Worm (Caenorhabditis elegans): ENCODE data around the gene srbc-77.

The srbc-77 gene

DNA sequence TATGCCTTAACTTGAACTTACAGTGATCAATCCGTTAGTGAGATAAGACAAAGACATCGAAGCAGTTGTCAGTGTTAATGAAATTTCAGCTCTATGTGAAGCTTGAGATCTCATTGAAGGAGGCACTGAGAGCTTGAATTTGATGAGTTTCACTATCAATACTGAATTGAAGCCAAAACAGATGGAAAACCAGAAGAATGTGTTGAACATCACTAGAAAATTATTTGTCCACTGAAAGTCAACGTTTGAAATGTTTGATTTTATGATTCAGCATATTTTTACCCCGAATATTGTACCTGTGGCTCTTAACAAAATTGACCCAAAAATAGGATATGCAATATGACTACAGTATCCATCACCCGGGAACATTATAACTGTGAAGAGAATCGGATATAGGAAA lies 40.8 kb downstream of the srbc-77 start:
- TF ChIP-seq hmg-4 (GFP tag; optimal IDR thresholded peaks at IDR 0.05), result no peak
- TF ChIP-seq ceh-36 (tag; optimal IDR thresholded peaks at IDR 0.05), result no peak
- no peak for TF ChIP-seq ets-7 (tag; optimal IDR thresholded peaks at IDR 0.05)
- TF ChIP-seq tra-4 (tag; optimal IDR thresholded peaks at IDR 0.05), result no peak
- no peak for TF ChIP-seq tbx-37 (GFP tag; conservative IDR thresholded peaks at IDR 0.05)
- no peak for TF ChIP-seq F13C5.2 (tag; optimal IDR thresholded peaks at IDR 0.05)
- TF ChIP-seq ama-1 (optimal IDR thresholded peaks at IDR 0.05), result no peak
- TF ChIP-seq flt-1 (GFP tag; IDR thresholded peaks at IDR 0.05), result no peak
- TF ChIP-seq scrt-1 (GFP tag; IDR thresholded peaks at IDR 0.05), result no peak
- no peak for TF ChIP-seq hmbx-1 (tag; optimal IDR thresholded peaks at IDR 0.05)
- no peak for TF ChIP-seq sea-1 (GFP tag; conservative IDR thresholded peaks at IDR 0.05)
- no peak for TF ChIP-seq B0310.2 (tag; optimal IDR thresholded peaks at IDR 0.05)
- TF ChIP-seq hnd-1 (tag; optimal IDR thresholded peaks at IDR 0.05), result no peak
- no peak for TF ChIP-seq aly-1 (tag; optimal IDR thresholded peaks at IDR 0.05)
- no peak for TF ChIP-seq ceh-13 (GFP tag; optimal IDR thresholded peaks at IDR 0.05)
- TF ChIP-seq pes-1 (GFP tag; IDR thresholded peaks at IDR 0.05), result no peak

DNA sequence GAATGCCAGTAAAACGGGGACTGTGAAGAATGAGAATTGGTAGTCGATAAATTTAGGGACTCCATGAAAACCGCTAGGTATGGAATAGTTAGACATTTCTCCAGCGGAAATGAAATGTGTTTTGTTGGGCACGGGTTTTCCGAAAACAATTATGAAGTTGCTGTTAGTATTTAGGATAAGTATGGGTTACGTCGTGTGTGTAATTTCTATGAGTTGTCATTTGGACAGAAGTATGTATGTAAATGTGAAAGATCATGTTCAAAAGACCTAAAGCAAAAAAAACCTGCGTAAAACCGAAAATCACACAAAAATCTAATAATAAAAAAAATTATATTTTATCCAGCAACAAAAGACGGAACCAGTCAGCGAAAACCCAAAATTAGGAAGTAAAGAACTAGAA lies 42.5 kb downstream of the srbc-77 start, which contains the start of gene sru-23:
Gene sru-23, minus strand, starts transcription at position 101 of the 400 bp plus-strand sequence.
- TF ChIP-seq aly-1 (tag; optimal IDR thresholded peaks at IDR 0.05) (no peak), scrt-1 (GFP tag; IDR thresholded peaks at IDR 0.05) (no peak), hmbx-1 (tag; optimal IDR thresholded peaks at IDR 0.05) (no peak), tra-4 (tag; optimal IDR thresholded peaks at IDR 0.05) (no peak), tbx-37 (GFP tag; conservative IDR thresholded peaks at IDR 0.05) (no peak), ceh-36 (tag; optimal IDR thresholded peaks at IDR 0.05) (no peak), ama-1 (optimal IDR thresholded peaks at IDR 0.05) (no peak), ceh-13 (GFP tag; optimal IDR thresholded peaks at IDR 0.05) (no peak), flt-1 (GFP tag; IDR thresholded peaks at IDR 0.05) (no peak), F13C5.2 (tag; optimal IDR thresholded peaks at IDR 0.05) (no peak), hnd-1 (tag; optimal IDR thresholded peaks at IDR 0.05) (no peak), tbx-11 (GFP tag; IDR thresholded peaks at IDR 0.05) (no peak), B0310.2 (tag; optimal IDR thresholded peaks at IDR 0.05) (no peak), pes-1 (GFP tag; IDR thresholded peaks at IDR 0.05) (no peak), hmg-4 (GFP tag; optimal IDR thresholded peaks at IDR 0.05) (no peak), ets-7 (tag; optimal IDR thresholded peaks at IDR 0.05) (no peak)

DNA sequence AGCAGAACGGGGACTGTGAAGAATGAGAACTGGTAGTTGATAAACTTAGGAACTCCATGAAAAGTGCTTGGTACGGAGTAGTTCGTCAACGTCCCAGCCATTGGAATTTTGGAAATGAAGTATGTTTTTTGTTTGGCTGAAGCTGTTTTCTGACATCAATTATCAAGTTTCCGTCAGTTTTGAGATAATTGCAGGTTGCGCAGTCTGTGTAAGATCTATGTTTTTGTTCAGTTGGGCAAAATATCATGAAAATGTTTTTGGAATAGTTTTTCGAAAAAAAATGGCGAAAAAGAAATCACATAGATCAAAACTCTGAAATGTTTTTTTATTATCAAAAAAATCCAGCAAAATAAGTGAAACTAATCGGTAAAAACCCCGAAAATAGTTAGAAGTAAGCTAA lies 44.9 kb downstream of the srbc-77 start, which contains the start of gene sru-22:
Gene sru-22, minus strand, starts transcription at position 101 of the 400 bp plus-strand sequence.
- TF ChIP-seq flt-1 (GFP tag; IDR thresholded peaks at IDR 0.05), result no peak
- TF ChIP-seq ama-1 (optimal IDR thresholded peaks at IDR 0.05), result no peak
- no peak for TF ChIP-seq tbx-11 (GFP tag; IDR thresholded peaks at IDR 0.05)
- no peak for TF ChIP-seq hmbx-1 (tag; optimal IDR thresholded peaks at IDR 0.05)
- no peak for TF ChIP-seq sea-1 (GFP tag; conservative IDR thresholded peaks at IDR 0.05)
- TF ChIP-seq B0310.2 (tag; optimal IDR thresholded peaks at IDR 0.05), result no peak
- no peak for TF ChIP-seq hnd-1 (tag; optimal IDR thresholded peaks at IDR 0.05)
- TF ChIP-seq tbx-37 (GFP tag; conservative IDR thresholded peaks at IDR 0.05), result no peak
- TF ChIP-seq ceh-13 (GFP tag; optimal IDR thresholded peaks at IDR 0.05), result no peak
- TF ChIP-seq ceh-36 (tag; optimal IDR thresholded peaks at IDR 0.05), result no peak
- no peak for TF ChIP-seq ets-7 (tag; optimal IDR thresholded peaks at IDR 0.05)
- TF ChIP-seq aly-1 (tag; optimal IDR thresholded peaks at IDR 0.05), result no peak
- TF ChIP-seq F13C5.2 (tag; optimal IDR thresholded peaks at IDR 0.05), result no peak
- no peak for TF ChIP-seq tra-4 (tag; optimal IDR thresholded peaks at IDR 0.05)
- TF ChIP-seq pes-1 (GFP tag; IDR thresholded peaks at IDR 0.05), result no peak
- no peak for TF ChIP-seq hmg-4 (GFP tag; optimal IDR thresholded peaks at IDR 0.05)
- TF ChIP-seq scrt-1 (GFP tag; IDR thresholded peaks at IDR 0.05), result no peak

DNA sequence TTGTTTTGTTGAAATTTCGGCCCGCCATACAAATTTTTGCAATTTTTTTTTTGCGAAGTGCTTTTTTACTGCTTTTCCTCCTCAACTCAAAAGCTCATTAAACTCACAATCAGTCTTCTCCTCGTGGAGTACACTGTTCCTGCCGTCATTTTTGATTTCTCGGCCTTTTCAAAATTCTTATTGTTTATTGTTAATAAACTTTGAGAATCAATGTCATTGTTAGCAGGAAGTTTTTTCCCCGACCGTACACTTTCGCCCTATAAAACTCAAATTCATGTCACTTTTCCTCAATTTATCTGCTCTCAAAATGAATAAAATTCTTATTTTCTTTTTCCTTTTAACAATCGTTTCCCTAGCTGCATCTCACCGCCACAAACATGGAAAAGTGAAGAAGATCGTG lies 45.9 kb downstream of the srbc-77 start, which contains the start of gene clec-232:
Gene clec-232, plus strand, starts transcription at position 301 of the 400 bp plus-strand sequence.
- no peak for TF ChIP-seq sea-1 (GFP tag; conservative IDR thresholded peaks at IDR 0.05)
- TF ChIP-seq ceh-13 (GFP tag; optimal IDR thresholded peaks at IDR 0.05), result no peak
- TF ChIP-seq tra-4 (tag; optimal IDR thresholded peaks at IDR 0.05), result no peak
- TF ChIP-seq ets-7 (tag; optimal IDR thresholded peaks at IDR 0.05), result no peak
- no peak for TF ChIP-seq F13C5.2 (tag; optimal IDR thresholded peaks at IDR 0.05)

DNA sequence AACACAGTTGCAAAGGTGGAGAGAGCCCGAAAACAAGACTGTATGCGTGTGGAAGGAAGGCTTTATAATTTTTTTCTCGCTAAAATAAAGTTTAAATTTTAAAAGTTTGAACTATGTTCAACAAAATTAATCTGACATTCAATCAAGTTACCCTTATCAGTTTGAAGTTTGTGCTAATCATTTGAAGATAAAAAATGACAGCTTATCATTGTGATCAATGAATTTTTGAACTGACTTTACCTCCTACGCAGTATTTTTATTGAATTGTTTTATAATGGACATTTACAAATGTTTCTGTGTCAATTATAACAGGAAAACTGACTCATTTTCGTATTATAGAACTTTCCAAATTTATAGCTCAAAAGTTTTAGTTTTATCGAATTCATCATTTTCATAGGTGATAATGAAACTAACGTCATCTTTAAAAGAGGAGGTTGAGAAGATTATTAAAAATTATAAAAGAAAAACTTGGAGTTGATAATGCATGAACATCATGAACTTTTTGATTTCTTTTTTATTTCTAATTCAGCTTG lies 48.3 kb downstream of the srbc-77 start, which contains the start of gene oac-20:
Gene oac-20, plus strand, starts transcription at position 483 of the 533 bp plus-strand sequence.
- TF ChIP-seq tbx-11 (GFP tag; IDR thresholded peaks at IDR 0.05), result no peak
- TF ChIP-seq scrt-1 (GFP tag; IDR thresholded peaks at IDR 0.05), result no peak
- no peak for TF ChIP-seq F13C5.2 (tag; optimal IDR thresholded peaks at IDR 0.05)
- TF ChIP-seq aly-1 (tag; optimal IDR thresholded peaks at IDR 0.05), result no peak
- TF ChIP-seq tra-4 (tag; optimal IDR thresholded peaks at IDR 0.05), result no peak
